Worm (Caenorhabditis elegans) whole organism, L4 larva: ENCODE results near the gene T25B2.4.

Experiments
- F37D6.2 ChIP-seq: sonication (generic microtip); optimal IDR thresholded peaks from 2 replicates; lab custom pipeline; 2016; ENCODE audit warnings: mild to moderate bottlenecking, missing genetic modification characterization, missing compliant biosample characterization
- F49E8.2 ChIP-seq: sonication (generic microtip); optimal IDR thresholded peaks from 2 replicates; lab custom pipeline; 2016; ENCODE audit warnings: missing compliant biosample characterization, mild to moderate bottlenecking, missing genetic modification characterization, borderline replicate concordance
- Y105C5A.15 ChIP-seq: fragments of 200-800 bp; sonication (Bioruptor generic); IDR thresholded peaks from 2 replicates; pipeline ENCODE4 v1.3.6; 2022; ENCODE audit warnings: missing genetic modification characterization, missing compliant biosample characterization
- Y48G9A.11 ChIP-seq: fragments of 200-800 bp; sonication (Bioruptor generic); IDR thresholded peaks from 2 replicates; pipeline ENCODE4 v1.3.6; 2022; ENCODE audit warnings: missing genetic modification reagents, missing genetic modification characterization, missing compliant biosample characterization
- aly-2 ChIP-seq: sonication (generic microtip); optimal IDR thresholded peaks from 2 replicates; lab custom pipeline; 2018; ENCODE audit warnings: missing biosample characterization, missing genetic modification characterization
- ama-1 ChIP-seq: fragments of 150-350 bp; optimal IDR thresholded peaks from 2 replicates; lab custom pipeline; 2014; ENCODE audit warnings: inconsistent platforms, mixed read lengths
- arid-1 ChIP-seq: fragments of 200-800 bp; sonication (Bioruptor generic); conservative IDR thresholded peaks from 2 replicates; pipeline ENCODE4 v1.3.6; 2022; ENCODE audit warnings: missing genetic modification reagents, missing genetic modification characterization, missing compliant biosample characterization
- attf-4 ChIP-seq: sonication (generic microtip); optimal IDR thresholded peaks from 3 replicates; lab custom pipeline; 2017; ENCODE audit warnings: missing biosample characterization, missing genetic modification characterization
- ceh-20 ChIP-seq: fragments of 200-800 bp; sonication (Bioruptor generic); IDR thresholded peaks from 2 replicates; pipeline ENCODE4 v1.3.6; 2022; ENCODE audit warnings: missing genetic modification reagents, missing genetic modification characterization, missing compliant biosample characterization
- ceh-28 ChIP-seq: fragments of 150-350 bp; optimal IDR thresholded peaks from 2 replicates; lab custom pipeline; 2014; ENCODE audit warnings: missing biosample characterization, missing genetic modification reagents, missing genetic modification characterization
- ceh-32 ChIP-seq: sonication (generic microtip); optimal IDR thresholded peaks from 2 replicates; lab custom pipeline; 2016; ENCODE audit warnings: mild to moderate bottlenecking, missing genetic modification characterization, missing compliant biosample characterization; ENCODE audit not compliant: poor library complexity
- ceh-44 ChIP-seq: fragments of 200-800 bp; sonication (Bioruptor generic); IDR thresholded peaks from 2 replicates; pipeline ENCODE4 v1.3.6; 2022; ENCODE audit warnings: missing genetic modification reagents, missing genetic modification characterization, missing compliant biosample characterization
- ceh-82 ChIP-seq: sonication (generic microtip); optimal IDR thresholded peaks from 2 replicates; lab custom pipeline; 2017; ENCODE audit warnings: missing biosample characterization, missing genetic modification characterization
- ces-1 ChIP-seq: fragments of 150-350 bp; sonication (generic microtip); optimal IDR thresholded peaks from 4 replicates; lab custom pipeline; 2014; ENCODE audit warnings: missing biosample characterization, missing genetic modification reagents, missing genetic modification characterization
- ctbp-1 ChIP-seq: fragments of 200-800 bp; sonication (Bioruptor generic); IDR thresholded peaks from 2 replicates; pipeline ENCODE4 v1.3.6; 2022; ENCODE audit warnings: missing genetic modification reagents, missing genetic modification characterization, missing compliant biosample characterization
- daf-12 ChIP-seq: fragments of 150-350 bp; optimal IDR thresholded peaks from 2 replicates; lab custom pipeline; 2014; ENCODE audit warnings: missing biosample characterization, missing genetic modification reagents, missing genetic modification characterization
- daf-19 ChIP-seq: fragments of 200-800 bp; sonication (Bioruptor generic); conservative IDR thresholded peaks from 2 replicates; pipeline ENCODE4 v1.3.6; 2022; ENCODE audit warnings: missing genetic modification characterization, missing compliant biosample characterization
- daf-8 ChIP-seq: fragments of 200-800 bp; sonication (Bioruptor generic); IDR thresholded peaks from 2 replicates; pipeline ENCODE4 v1.3.6; 2022; ENCODE audit warnings: missing genetic modification characterization, missing compliant biosample characterization
- dmd-6 ChIP-seq: fragments of 200-800 bp; sonication (Bioruptor generic); IDR thresholded peaks from 2 replicates; pipeline ENCODE4 v1.3.6; 2022; ENCODE audit warnings: missing genetic modification reagents, missing genetic modification characterization, missing compliant biosample characterization
- dve-1 ChIP-seq: sonication (generic microtip); optimal IDR thresholded peaks from 2 replicates; lab custom pipeline; 2017; ENCODE audit warnings: antibody characterized with exemption, mild to moderate bottlenecking, missing genetic modification characterization, missing compliant biosample characterization; ENCODE audit not compliant: insufficient read depth
- fos-1 ChIP-seq: fragments of 150-350 bp; optimal IDR thresholded peaks from 2 replicates; lab custom pipeline; 2014; ENCODE audit warnings: missing biosample characterization, missing genetic modification characterization
- hif-1 ChIP-seq, 2 experiments: sonication (generic microtip); optimal IDR thresholded peaks; 2 replicates each; lab custom pipeline; 2016 to 2017; ENCODE audit warnings: missing compliant biosample characterization in 2 of 2, missing genetic modification characterization in 2 of 2, missing genetic modification reagents in 2 of 2, missing genotype in 2 of 2, mild to moderate bottlenecking in 1 of 2
- hlh-11 ChIP-seq: fragments of 200-800 bp; sonication (Bioruptor generic); optimal IDR thresholded peaks from 2 replicates; lab custom pipeline; 2018; ENCODE audit warnings: mild to moderate bottlenecking, missing genetic modification characterization, missing compliant biosample characterization
- hlh-30 ChIP-seq: sonication (generic microtip); optimal IDR thresholded peaks from 2 replicates; lab custom pipeline; 2017; ENCODE audit warnings: antibody characterized with exemption, mild to moderate bottlenecking, missing genetic modification characterization, missing compliant biosample characterization; ENCODE audit not compliant: insufficient read depth
- lin-38 ChIP-seq: fragments of 200-800 bp; sonication (Bioruptor generic); IDR thresholded peaks from 2 replicates; pipeline ENCODE4 v1.3.6; 2022; ENCODE audit warnings: missing genetic modification reagents, missing genetic modification characterization, missing compliant biosample characterization
- lir-3 ChIP-seq: sonication (generic microtip); optimal IDR thresholded peaks from 2 replicates; lab custom pipeline; 2016; ENCODE audit warnings: mild to moderate bottlenecking, missing genetic modification characterization, missing compliant biosample characterization
- lsy-2 ChIP-seq, 2 experiments: fragments of 150-350 bp in 1 of 2; sonication (generic microtip) in 1 of 2; optimal IDR thresholded peaks; 2 replicates each; lab custom pipeline; 2014 to 2017; ENCODE audit warnings: missing biosample characterization in 2 of 2, missing genetic modification characterization in 2 of 2
- madf-5 ChIP-seq, 2 experiments: fragments of 200-800 bp; sonication (Bioruptor generic); IDR thresholded peaks; 2 replicates each; pipeline ENCODE4 v1.3.6; 2022; ENCODE audit warnings: missing compliant biosample characterization in 2 of 2, missing genetic modification characterization in 2 of 2
- madf-9 ChIP-seq: fragments of 200-800 bp; sonication (Bioruptor generic); conservative IDR thresholded peaks from 2 replicates; pipeline ENCODE4 v1.3.6; 2022; ENCODE audit warnings: missing genetic modification reagents, missing genetic modification characterization, missing compliant biosample characterization
- mdl-1 ChIP-seq, 2 experiments: fragments of 150-350 bp in 1 of 2; sonication (generic microtip) in 1 of 2; optimal IDR thresholded peaks; 2 replicates each; lab custom pipeline; 2014 to 2017; ENCODE audit warnings: missing biosample characterization in 2 of 2, missing genetic modification characterization in 2 of 2
- mdt-29 ChIP-seq: fragments of 200-800 bp; sonication (Bioruptor generic); IDR thresholded peaks from 2 replicates; pipeline ENCODE4 v1.3.6; 2022; ENCODE audit warnings: missing genetic modification reagents, missing genetic modification characterization, missing compliant biosample characterization
- mes-2 ChIP-seq: sonication (generic microtip); optimal IDR thresholded peaks from 2 replicates; lab custom pipeline; 2016; ENCODE audit warnings: missing genotype, mild to moderate bottlenecking, missing genetic modification characterization, missing compliant biosample characterization; ENCODE audit not compliant: poor library complexity, severe bottlenecking
- mxl-2 ChIP-seq: fragments of 200-800 bp; sonication (Bioruptor generic); conservative IDR thresholded peaks from 2 replicates; pipeline ENCODE4 v1.3.6; 2022; ENCODE audit warnings: missing genetic modification reagents, missing genetic modification characterization, missing compliant biosample characterization
- mxl-3 ChIP-seq: fragments of 200-800 bp; sonication (Bioruptor generic); optimal IDR thresholded peaks from 2 replicates; lab custom pipeline; 2018; ENCODE audit warnings: mild to moderate bottlenecking, missing genetic modification characterization, missing compliant biosample characterization
- nhr-102 ChIP-seq: sonication (generic microtip); optimal IDR thresholded peaks from 2 replicates; lab custom pipeline; 2016; ENCODE audit warnings: mild to moderate bottlenecking, missing genetic modification characterization, moderate library complexity, missing compliant biosample characterization
- nhr-28 ChIP-seq: fragments of 150-350 bp; optimal IDR thresholded peaks from 2 replicates; lab custom pipeline; 2014; ENCODE audit warnings: missing biosample characterization, missing genetic modification characterization
- nhr-42 ChIP-seq: fragments of 200-800 bp; sonication (Bioruptor generic); IDR thresholded peaks from 2 replicates; pipeline ENCODE4 v1.3.6; 2022; ENCODE audit warnings: missing genetic modification characterization, missing compliant biosample characterization
- nhr-6 ChIP-seq: fragments of 150-350 bp; optimal IDR thresholded peaks from 2 replicates; lab custom pipeline; 2014; ENCODE audit warnings: missing biosample characterization, missing genetic modification characterization
- nhr-76 ChIP-seq: fragments of 150-350 bp; optimal IDR thresholded peaks from 2 replicates; lab custom pipeline; 2014; ENCODE audit warnings: missing biosample characterization, missing genetic modification characterization
- pqm-1 ChIP-seq: sonication (generic microtip); optimal IDR thresholded peaks from 2 replicates; lab custom pipeline; 2017; ENCODE audit warnings: missing biosample characterization, missing genetic modification characterization
- set-16 ChIP-seq: fragments of 200-800 bp; sonication (Bioruptor generic); IDR thresholded peaks from 2 replicates; pipeline ENCODE4 v1.3.6; 2022; ENCODE audit warnings: missing genetic modification reagents, missing genetic modification characterization, missing compliant biosample characterization
- spr-3 ChIP-seq: fragments of 200-800 bp; sonication (Bioruptor generic); optimal IDR thresholded peaks from 2 replicates; lab custom pipeline; 2018; ENCODE audit warnings: mild to moderate bottlenecking, missing genetic modification characterization, missing compliant biosample characterization
- tag-97 ChIP-seq: fragments of 200-800 bp; sonication (Bioruptor generic); IDR thresholded peaks from 2 replicates; pipeline ENCODE4 v1.3.6; 2022; ENCODE audit warnings: missing genetic modification characterization, missing compliant biosample characterization
- unc-130 ChIP-seq: sonication (generic microtip); optimal IDR thresholded peaks from 2 replicates; lab custom pipeline; 2016; ENCODE audit warnings: missing genetic modification reagents, missing genetic modification characterization, missing compliant biosample characterization
- unc-39 ChIP-seq: sonication (generic microtip); optimal IDR thresholded peaks from 2 replicates; lab custom pipeline; 2017; ENCODE audit warnings: missing biosample characterization, missing genetic modification characterization
- unc-62 ChIP-seq, 3 experiments: fragments of 150-350 bp in 1 of 3; sonication (generic microtip); optimal IDR thresholded peaks in 2 of 3; peaks in 1 of 3; 1 replicate in 1 of 3; 2 replicates in 2 of 3; lab custom pipeline; 2014 to 2017; ENCODE audit warnings: missing biosample characterization in 3 of 3, missing genetic modification characterization in 3 of 3, missing genetic modification reagents in 3 of 3, missing genotype in 1 of 3
- vab-7 ChIP-seq: fragments of 200-800 bp; sonication (Bioruptor generic); IDR thresholded peaks from 2 replicates; pipeline ENCODE4 v1.3.6; 2022; ENCODE audit warnings: missing genetic modification reagents, missing genetic modification characterization, missing compliant biosample characterization
- zip-11 ChIP-seq: fragments of 200-800 bp; sonication (Bioruptor generic); IDR thresholded peaks from 2 replicates; pipeline ENCODE4 v1.3.6; 2022; ENCODE audit warnings: missing genetic modification characterization, missing compliant biosample characterization
- zip-2 ChIP-seq: fragments of 150-350 bp; optimal IDR thresholded peaks from 2 replicates; lab custom pipeline; 2014; ENCODE audit warnings: missing biosample characterization, missing genetic modification characterization

The T25B2.4 gene

ce11 chrX:6196627-6197026 lies 18.6 kb downstream of the T25B2.4 start, which contains the start of gene daf-9:
Gene daf-9, plus strand, starts transcription at chrX:6196927.
- no peak for TF ChIP-seq nhr-42 (GFP tag; lab: Robert Waterston, UW)
- peak; percentile 33 for TF ChIP-seq mxl-3 (GFP tag; lab: Kevin White, UChicago)
- TF ChIP-seq, all 104 proteins: peak for 1

- TF ChIP-seq ceh-20 (GFP tag; lab: Robert Waterston, UW) (no peak), tag-97 (GFP tag; lab: Robert Waterston, UW) (no peak), ces-1 (no peak), mes-2 (no peak), ceh-28 (tag; lab: Kevin White, UChicago) (no peak), zip-11 (GFP tag; lab: Robert Waterston, UW) (no peak), set-16 (no peak), unc-130 (GFP tag; lab: Kevin White, UChicago) (no peak), unc-39 (no peak), madf-5 (GFP tag; IDR thresholded peaks at IDR 0.05; lab: Robert Waterston, UW) (no peak), nhr-28 (tag; lab: Kevin White, UChicago) (peak; percentile 58), arid-1 (GFP tag; lab: Robert Waterston, UW) (no peak), lir-3 (no peak), F49E8.2 (tag; lab: Kevin White, UChicago) (no peak), nhr-76 (tag; lab: Kevin White, UChicago) (no peak), Y105C5A.15 (no peak), daf-8 (GFP tag; lab: Robert Waterston, UW) (no peak), ceh-32 (tag; lab: Kevin White, UChicago) (no peak), mxl-2 (no peak), ceh-44 (GFP tag; lab: Robert Waterston, UW) (no peak), zip-2 (tag; lab: Kevin White, UChicago) (no peak), hif-1 (tag; optimal IDR thresholded peaks at IDR 0.05; lab: Kevin White, UChicago) (no peak), nhr-102 (no peak), ceh-82 (tag; lab: Kevin White, UChicago) (no peak), unc-62 (GFP tag; optimal IDR thresholded peaks at IDR 0.05 in 1 of 2; lab: Kevin White, UChicago) (peak in 1 of 2 experiments; percentile 93), unc-62 (tag; optimal IDR thresholded peaks at IDR 0.05; lab: Kevin White, UChicago) (no peak), mxl-3 (GFP tag; lab: Kevin White, UChicago) (peak; percentile 66), daf-19 (GFP tag; lab: Robert Waterston, UW) (no peak), fos-1 (tag; lab: Kevin White, UChicago) (no peak), mdl-1 (tag; optimal IDR thresholded peaks at IDR 0.05; lab: Kevin White, UChicago) (peak in 1 of 2 experiments; percentile 48), vab-7 (GFP tag; lab: Robert Waterston, UW) (no peak), F37D6.2 (tag; lab: Kevin White, UChicago) (no peak), lsy-2 (tag; optimal IDR thresholded peaks at IDR 0.05; lab: Kevin White, UChicago) (peak in 1 of 2 experiments; percentile 57), Y48G9A.11 (GFP tag; lab: Robert Waterston, UW) (no peak), attf-4 (no peak), mdt-29 (GFP tag; lab: Robert Waterston, UW) (no peak), dve-1 (tag; lab: Kevin White, UChicago) (peak; percentile 3), aly-2 (tag; lab: Kevin White, UChicago) (no peak), lin-38 (GFP tag; lab: Robert Waterston, UW) (no peak), hlh-11 (tag; lab: Kevin White, UChicago) (peak; percentile 43), pqm-1 (no peak), dmd-6 (GFP tag; lab: Robert Waterston, UW) (no peak), hlh-30 (tag; lab: Kevin White, UChicago) (peak; percentile 76), spr-3 (no peak), madf-9 (no peak), ctbp-1 (GFP tag; lab: Robert Waterston, UW) (no peak), ama-1 (peak; percentile 29), nhr-6 (tag; lab: Kevin White, UChicago) (peak; percentile 2), daf-12 (tag; lab: Kevin White, UChicago) (no peak)
These were observed 23.5 kb downstream of the T25B2.4 start for ce11 chrX:6201542-6201941.
